2 worm cellular contexts compared by ENCODE assay signal in genomic region chrV:13768388-13768787, ce11.
TF ChIP-seq lines count a peak whose summit lies in the region.

TSS of gene F20G2.3 (minus strand) at chrV:13768488.

TF ChIP-seq in whole organism, L1 larva, 84 proteins besides CTCF, POLR2A, EP300 and RAD21:
- TF ChIP-seq ets-5 (GFP tag; IDR thresholded peaks at IDR 0.05; lab: Robert Waterston, UW) (no peak), blmp-1 (tag; optimal IDR thresholded peaks at IDR 0.05; lab: Kevin White, UChicago) (peak; percentile 25)

TF ChIP-seq in whole organism, L3 larva, 47 proteins besides CTCF, POLR2A, EP300 and RAD21:
- peak; percentile 63 for TF ChIP-seq nhr-23 (tag; optimal IDR thresholded peaks at IDR 0.05; lab: Kevin White, UChicago)
- TF ChIP-seq pha-4 (tag; optimal IDR thresholded peaks at IDR 0.05; lab: Kevin White, UChicago): no peak
